Worm (Caenorhabditis elegans): ENCODE results near the gene T01D1.5.

Gene T01D1.5

ce11 chrII:152283-152682 is 36.6 kb downstream of the T01D1.5 start, which contains the start of gene T25D3.3:
Gene T25D3.3, plus strand, starts transcription at chrII:152583.
- TF ChIP-seq snpc-4 (tag; optimal IDR thresholded peaks at IDR 0.05) (no peak), elt-3 (tag; optimal IDR thresholded peaks at IDR 0.05) (no peak), lin-39 (tag; optimal IDR thresholded peaks at IDR 0.05) (no peak), ceh-28 (tag; optimal IDR thresholded peaks at IDR 0.05) (no peak), fos-1 (tag; optimal IDR thresholded peaks at IDR 0.05) (no peak), pha-4 (tag; optimal IDR thresholded peaks at IDR 0.05) (no peak), lsy-12 (tag; optimal IDR thresholded peaks at IDR 0.05) (no peak), aly-2 (tag; optimal IDR thresholded peaks at IDR 0.05) (no peak), egl-27 (tag; optimal IDR thresholded peaks at IDR 0.05) (no peak), nhr-76 (tag; optimal IDR thresholded peaks at IDR 0.05) (no peak), ceh-9 (tag; optimal IDR thresholded peaks at IDR 0.05) (no peak), nhr-77 (tag; optimal IDR thresholded peaks at IDR 0.05) (no peak), unc-39 (tag; optimal IDR thresholded peaks at IDR 0.05) (no peak), fkh-2 (tag; optimal IDR thresholded peaks at IDR 0.05) (no peak)

ce11 chrII:151495-151894 is 37.4 kb downstream of the T01D1.5 start:
- TF ChIP-seq ceh-82 (tag; optimal IDR thresholded peaks at IDR 0.05) (no peak), nhr-23 (tag; optimal IDR thresholded peaks at IDR 0.05) (no peak), ztf-11 (tag; optimal IDR thresholded peaks at IDR 0.05) (no peak), egl-5 (tag; optimal IDR thresholded peaks at IDR 0.05) (no peak), fkh-2 (tag; optimal IDR thresholded peaks at IDR 0.05) (no peak), nhr-25 (tag; optimal IDR thresholded peaks at IDR 0.05) (no peak), ZK546.5 (tag; optimal IDR thresholded peaks at IDR 0.05) (no peak), jun-1 (tag; optimal IDR thresholded peaks at IDR 0.05) (no peak), nhr-28 (tag; optimal IDR thresholded peaks at IDR 0.05) (no peak), zag-1 (tag; optimal IDR thresholded peaks at IDR 0.05) (no peak), ceh-28 (tag; optimal IDR thresholded peaks at IDR 0.05) (no peak), egl-27 (tag; optimal IDR thresholded peaks at IDR 0.05) (no peak), pqm-1 (tag; optimal IDR thresholded peaks at IDR 0.05) (no peak), ceh-9 (tag; optimal IDR thresholded peaks at IDR 0.05) (no peak), nhr-237 (tag; optimal IDR thresholded peaks at IDR 0.05) (no peak), skn-1 (tag; optimal IDR thresholded peaks at IDR 0.05) (no peak), fos-1 (tag; optimal IDR thresholded peaks at IDR 0.05) (no peak)

- peak; percentile 17 for TF ChIP-seq elt-2 (tag; optimal IDR thresholded peaks at IDR 0.05)
- TF ChIP-seq daf-12 (tag; optimal IDR thresholded peaks at IDR 0.05), result no peak
Observed at ce11 chrII:146933-147332, 41.9 kb downstream of the T01D1.5 start, which contains the start of gene T25D3.4. Gene T25D3.4, plus strand, starts transcription at chrII:147233.

Data from whole organism, L3 larva.